Worm (Caenorhabditis elegans) whole organism, late embryonic: Measurements from ENCODE around the gene atg-13.

Source experiments
- T23F11.4 ChIP-seq: fragments of 200-800 bp; sonication (Bioruptor generic); optimal IDR thresholded peaks from 2 replicates; lab custom pipeline; 2018; ENCODE audit warnings: mild to moderate bottlenecking, missing genetic modification characterization, missing compliant biosample characterization
- ama-1 ChIP-seq: fragments of 150-350 bp; optimal IDR thresholded peaks from 2 replicates; lab custom pipeline; 2014
- ceh-31 ChIP-seq: sonication (generic microtip); optimal IDR thresholded peaks from 2 replicates; lab custom pipeline; 2016; ENCODE audit warnings: missing genetic modification characterization, missing compliant biosample characterization
- ets-4 ChIP-seq: sonication (generic microtip); optimal IDR thresholded peaks from 2 replicates; lab custom pipeline; 2016; ENCODE audit warnings: missing genetic modification characterization, missing compliant biosample characterization
- eyg-1 ChIP-seq: sonication (generic microtip); optimal IDR thresholded peaks from 2 replicates; lab custom pipeline; 2016; ENCODE audit warnings: missing genotype, missing genetic modification characterization, missing compliant biosample characterization
- lin-11 ChIP-seq: fragments of 200-800 bp; sonication (Bioruptor generic); optimal IDR thresholded peaks from 2 replicates; lab custom pipeline; 2018; ENCODE audit warnings: mild to moderate bottlenecking, missing genetic modification characterization, missing compliant biosample characterization
- nfya-1 ChIP-seq: sonication (generic microtip); optimal IDR thresholded peaks from 2 replicates; lab custom pipeline; 2017; ENCODE audit warnings: missing genetic modification characterization, mild to moderate bottlenecking, missing compliant biosample characterization, antibody characterized with exemption, moderate library complexity
- nhr-232 ChIP-seq: sonication (generic microtip); optimal IDR thresholded peaks from 2 replicates; lab custom pipeline; 2016; ENCODE audit warnings: missing genetic modification characterization, missing compliant biosample characterization
- sox-2 ChIP-seq: fragments of 200-800 bp; sonication (Bioruptor generic); IDR thresholded peaks from 2 replicates; pipeline ENCODE4 v1.3.6; 2022; ENCODE audit warnings: missing genetic modification reagents, missing genetic modification characterization, missing compliant biosample characterization

DNA sequence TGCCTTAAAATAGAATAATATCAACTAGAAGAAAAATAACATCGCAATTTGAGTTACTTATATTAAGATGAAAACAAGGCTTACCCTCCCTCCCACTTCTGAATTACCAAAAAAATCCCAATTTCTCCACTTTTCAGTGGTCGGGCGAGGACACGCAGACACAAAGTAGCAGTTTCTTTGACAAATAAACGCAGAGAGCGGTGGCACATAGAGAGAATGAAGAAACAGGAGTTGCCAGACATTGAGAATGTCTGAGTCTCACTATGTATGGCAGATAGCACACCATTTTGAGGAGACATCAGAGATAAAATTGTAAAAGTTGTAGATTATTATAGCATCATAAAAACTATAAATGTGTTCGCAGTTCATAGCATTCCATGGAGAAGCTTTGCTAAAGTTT is 32.8 kb downstream of the atg-13 start:
- TF ChIP-seq ceh-31 (tag; lab: Kevin White, UChicago) (no peak), ama-1 (lab: Kevin White, UChicago) (no peak), ets-4 (tag; lab: Kevin White, UChicago) (no peak), sox-2 (GFP tag; lab: Robert Waterston, UW) (no peak), eyg-1 (no peak), nfya-1 (tag; lab: Kevin White, UChicago) (peak; percentile 63), nhr-232 (tag; lab: Kevin White, UChicago) (no peak), lin-11 (tag; lab: Kevin White, UChicago) (no peak), T23F11.4 (GFP tag; lab: Kevin White, UChicago) (no peak)
